Worm (Caenorhabditis elegans): Measurements from ENCODE around the gene unc-39.

The unc-39 gene

DNA sequence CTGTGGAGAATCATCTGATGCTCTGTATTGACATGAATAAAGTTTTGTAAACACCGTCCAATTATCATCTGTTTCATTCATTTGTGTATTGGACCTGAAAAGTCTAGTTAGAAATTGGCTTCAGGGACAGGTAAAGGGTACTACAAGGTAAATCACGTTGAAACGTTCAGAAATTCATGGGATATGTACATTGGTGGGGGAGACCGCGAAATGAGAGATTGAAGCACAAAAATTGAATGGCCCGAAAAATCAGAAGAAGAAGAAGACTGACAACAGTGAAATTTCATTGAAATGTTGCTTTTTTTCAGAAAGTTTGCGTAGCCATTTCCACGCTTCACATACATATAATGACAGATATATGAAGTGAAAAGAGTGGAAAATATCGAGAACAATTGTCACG is 6.1 kb downstream of the unc-39 start, which contains the start of gene npr-43:
TSS of gene npr-43 (minus strand) at position 101 of the 400 bp plus-strand sequence.
- TF ChIP-seq cnd-1 (tag; optimal IDR thresholded peaks at IDR 0.05) (no peak), lin-13 (tag; optimal IDR thresholded peaks at IDR 0.05) (no peak), bed-3 (GFP tag; optimal IDR thresholded peaks at IDR 0.05) (no peak), snpc-4 (tag; optimal IDR thresholded peaks at IDR 0.05) (no peak), lin-32 (GFP tag; optimal IDR thresholded peaks at IDR 0.05) (no peak), ceh-83 (GFP tag; optimal IDR thresholded peaks at IDR 0.05) (no peak), nhr-12 (tag; optimal IDR thresholded peaks at IDR 0.05) (no peak), ces-1 (GFP tag; optimal IDR thresholded peaks at IDR 0.05) (no peak), mab-5 (tag; optimal IDR thresholded peaks at IDR 0.05) (no peak), blmp-1 (tag; optimal IDR thresholded peaks at IDR 0.05) (no peak), ham-2 (GFP tag; optimal IDR thresholded peaks at IDR 0.05) (no peak), nhr-76 (tag; optimal IDR thresholded peaks at IDR 0.05) (no peak), unc-62 (GFP tag; optimal IDR thresholded peaks at IDR 0.05) (no peak), unc-120 (tag; optimal IDR thresholded peaks at IDR 0.05; ENCODE audit: poor library complexity, severe bottlenecking) (no peak)

DNA sequence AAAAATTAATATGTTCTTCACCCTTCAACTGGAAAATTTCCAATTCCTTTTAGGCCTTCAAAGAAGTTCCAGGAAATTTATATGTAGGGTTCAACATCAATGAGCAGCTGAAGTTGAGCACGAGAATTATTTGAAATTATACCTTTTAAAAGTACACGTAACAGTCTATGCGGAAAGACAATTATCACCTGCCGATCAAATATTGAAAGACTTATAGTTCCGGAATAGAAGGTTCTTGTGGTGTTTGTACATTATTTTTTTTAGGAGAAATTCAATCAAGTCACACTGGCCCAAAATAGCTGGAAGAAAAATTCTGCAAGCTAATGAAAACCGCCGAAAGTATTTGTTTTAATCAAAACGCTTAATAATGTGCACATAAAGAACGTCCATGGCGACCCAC is 7.4 kb downstream of the unc-39 start:
- no peak for TF ChIP-seq unc-62 (GFP tag; optimal IDR thresholded peaks at IDR 0.05)
- TF ChIP-seq nhr-2 (tag; optimal IDR thresholded peaks at IDR 0.05) = no peak

DNA sequence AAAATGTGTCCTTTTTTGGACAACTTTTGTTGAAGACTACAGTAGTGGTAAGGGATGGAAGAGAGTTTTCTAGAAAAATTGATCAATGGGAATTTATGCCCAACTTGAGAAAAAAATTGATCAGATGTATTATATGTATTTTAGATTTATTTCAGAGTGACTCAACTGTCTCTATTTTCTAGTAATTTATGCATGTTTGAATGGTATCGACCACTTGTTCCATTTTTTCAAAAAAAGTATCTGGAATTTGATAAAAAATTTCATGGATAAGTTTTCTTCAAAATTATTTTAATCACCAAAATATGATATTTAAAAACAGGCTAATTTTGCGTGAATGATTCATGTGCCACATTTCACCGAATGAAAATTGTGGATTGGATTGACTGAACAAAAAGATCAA is 19.0 kb downstream of the unc-39 start, which contains the start of gene C15H11.10:
TSS of gene C15H11.10 (plus strand) at position 301 of the 400 bp plus-strand sequence.
- TF ChIP-seq drap-1 (GFP tag; optimal IDR thresholded peaks at IDR 0.05) (no peak), nhr-12 (tag; optimal IDR thresholded peaks at IDR 0.05) (no peak), lsy-2 (tag; optimal IDR thresholded peaks at IDR 0.05) (no peak), nhr-28 (tag; optimal IDR thresholded peaks at IDR 0.05) (no peak)

DNA sequence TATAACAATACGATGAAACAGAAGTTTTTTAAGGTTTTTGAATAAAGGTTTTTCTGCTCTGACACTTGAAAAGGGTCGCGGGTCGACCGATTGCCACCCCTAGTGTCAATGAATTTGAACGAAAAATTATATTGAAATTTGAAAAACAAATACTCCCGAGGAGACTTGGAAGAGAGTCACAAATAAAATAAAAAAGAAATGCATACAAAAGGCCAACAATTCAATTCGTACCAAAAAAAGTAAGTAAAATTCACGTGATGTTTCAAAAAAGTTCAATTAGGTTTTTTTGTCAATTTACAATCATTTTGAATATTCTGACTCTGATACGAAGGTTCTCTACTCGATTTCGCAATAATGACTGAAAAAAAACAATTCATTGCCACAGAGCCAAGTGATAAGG is 20.6 kb downstream of the unc-39 start, which contains the start of gene C15H11.1:
TSS of gene C15H11.1 (plus strand) at position 301 of the 400 bp plus-strand sequence.
- TF ChIP-seq mab-5 (tag; optimal IDR thresholded peaks at IDR 0.05) (no peak), unc-62 (GFP tag; optimal IDR thresholded peaks at IDR 0.05) (no peak), mls-2 (tag; optimal IDR thresholded peaks at IDR 0.05) (no peak), ceh-83 (GFP tag; optimal IDR thresholded peaks at IDR 0.05) (no peak)

DNA sequence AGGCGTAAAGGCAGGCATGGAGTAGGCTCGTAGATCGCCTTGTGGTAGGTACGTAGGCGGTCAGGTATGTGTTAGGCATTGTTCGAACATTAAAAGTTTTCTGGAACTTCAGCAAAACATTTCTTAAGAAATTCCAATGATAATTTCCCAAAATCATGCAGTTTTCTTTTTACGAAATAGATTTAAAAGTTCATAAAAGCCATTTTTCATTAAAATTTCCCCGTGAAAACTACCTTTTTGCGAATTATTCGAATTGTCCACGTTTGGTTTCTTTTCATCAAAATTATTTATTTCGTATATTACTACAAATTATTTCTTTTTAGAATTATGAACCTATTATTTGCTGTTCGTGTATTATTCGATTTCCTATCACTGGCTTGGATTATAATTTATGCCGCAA is 21.9 kb downstream of the unc-39 start, which contains the start of gene C15H11.13:
TSS of gene C15H11.13 (plus strand) at position 301 of the 400 bp plus-strand sequence.
- TF ChIP-seq nhr-2 (tag; optimal IDR thresholded peaks at IDR 0.05) (no peak), unc-39 (tag; optimal IDR thresholded peaks at IDR 0.05) (no peak)

DNA sequence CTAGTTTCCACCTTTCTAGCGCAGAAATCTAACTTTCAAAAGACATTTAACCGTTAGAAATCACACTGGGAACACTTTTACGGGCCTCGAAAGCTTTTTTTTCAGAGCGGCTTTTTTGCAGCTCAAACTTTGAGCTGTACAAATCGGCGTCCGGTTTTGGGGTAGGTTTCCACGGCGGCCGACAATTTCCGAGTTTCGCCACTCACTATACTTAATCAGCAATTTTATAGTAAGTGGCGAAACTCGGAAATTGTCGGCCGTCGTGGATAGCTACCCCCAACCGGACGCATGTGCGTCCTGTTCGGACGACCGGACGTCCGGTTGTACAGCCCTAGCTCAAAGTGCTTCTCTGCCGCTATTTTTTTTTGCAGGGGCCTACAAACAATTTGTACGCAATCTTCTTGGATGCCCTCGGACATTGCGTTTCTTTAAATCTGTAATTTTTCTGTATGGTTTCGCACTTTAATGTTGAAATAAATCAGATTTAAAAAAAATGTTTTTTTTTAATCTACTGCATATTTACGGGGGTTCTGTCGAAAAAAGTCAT is 23.3 kb downstream of the unc-39 start:
- TF ChIP-seq mep-1 (tag; optimal IDR thresholded peaks at IDR 0.05) (no peak), mab-5 (tag; optimal IDR thresholded peaks at IDR 0.05) (no peak), zip-8 (tag; optimal IDR thresholded peaks at IDR 0.05) (no peak), nhr-12 (tag; optimal IDR thresholded peaks at IDR 0.05) (no peak), blmp-1 (tag; optimal IDR thresholded peaks at IDR 0.05) (no peak), lin-13 (tag; optimal IDR thresholded peaks at IDR 0.05) (no peak), ham-2 (GFP tag; optimal IDR thresholded peaks at IDR 0.05) (no peak), hlh-1 (tag; optimal IDR thresholded peaks at IDR 0.05) (no peak), elt-3 (tag; optimal IDR thresholded peaks at IDR 0.05) (no peak), cnd-1 (tag; optimal IDR thresholded peaks at IDR 0.05) (no peak), flh-1 (GFP tag; optimal IDR thresholded peaks at IDR 0.05) (no peak), ceh-43 (GFP tag; optimal IDR thresholded peaks at IDR 0.05) (no peak), drap-1 (GFP tag; optimal IDR thresholded peaks at IDR 0.05) (no peak), tbx-8 (GFP tag; optimal IDR thresholded peaks at IDR 0.05) (no peak), nhr-28 (tag; optimal IDR thresholded peaks at IDR 0.05) (no peak), unc-120 (tag; optimal IDR thresholded peaks at IDR 0.05; ENCODE audit: poor library complexity, severe bottlenecking) (no peak), nhr-76 (tag; optimal IDR thresholded peaks at IDR 0.05) (no peak), unc-39 (tag; optimal IDR thresholded peaks at IDR 0.05) (no peak), sptf-1 (tag; optimal IDR thresholded peaks at IDR 0.05) (no peak), sem-2 (GFP tag; optimal IDR thresholded peaks at IDR 0.05) (no peak)

Measured in whole organism, mixed stage, embryonic.